Fruit fly (Drosophila melanogaster): ENCODE measurements around the gene CG15260.

The CG15260 gene

DNA sequence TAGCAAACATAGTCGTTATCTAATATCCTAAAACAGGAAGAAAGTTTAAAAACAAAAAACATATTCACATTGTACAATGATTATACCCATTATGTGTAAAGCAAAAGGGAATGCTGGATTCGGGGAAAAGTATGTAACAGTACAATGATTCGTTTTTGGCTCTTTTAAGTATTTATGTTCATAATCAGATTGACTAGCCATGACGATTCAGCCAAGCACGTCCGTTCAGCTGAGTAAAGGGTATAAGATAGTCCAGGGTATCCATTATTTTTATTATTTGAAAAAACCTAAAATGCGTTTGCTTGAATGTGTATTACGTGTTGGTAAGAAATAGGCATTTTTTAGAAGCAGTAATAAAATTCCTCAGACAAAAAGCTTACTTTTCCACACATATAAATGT, 42.4 kb downstream of the CG15260 start:
- TF ChIP-seq CG12605 (GFP tag; IDR thresholded peaks at IDR 0.05) (no peak), gl (tag; optimal IDR thresholded peaks at IDR 0.05) (no peak), CG34367 (tag; optimal IDR thresholded peaks at IDR 0.05) (no peak), Ets98B (GFP tag; IDR thresholded peaks at IDR 0.05) (no peak), CG10348 (GFP tag; IDR thresholded peaks at IDR 0.05) (no peak), CG13204 (GFP tag; optimal IDR thresholded peaks at IDR 0.05) (no peak), CG17806 (tag; optimal IDR thresholded peaks at IDR 0.05) (no peak), Pif1A (GFP tag; optimal IDR thresholded peaks at IDR 0.05) (no peak), EcR (GFP tag; optimal IDR thresholded peaks at IDR 0.05) (no peak), CG15710 (tag; optimal IDR thresholded peaks at IDR 0.05) (no peak), CG9948 (tag; optimal IDR thresholded peaks at IDR 0.05) (no peak), D1 (tag; optimal IDR thresholded peaks at IDR 0.05) (no peak), CG32121 (GFP tag; IDR thresholded peaks at IDR 0.05) (no peak), Pif1B (GFP tag; optimal IDR thresholded peaks at IDR 0.05) (no peak), CG8159 (tag; optimal IDR thresholded peaks at IDR 0.05) (no peak)

DNA sequence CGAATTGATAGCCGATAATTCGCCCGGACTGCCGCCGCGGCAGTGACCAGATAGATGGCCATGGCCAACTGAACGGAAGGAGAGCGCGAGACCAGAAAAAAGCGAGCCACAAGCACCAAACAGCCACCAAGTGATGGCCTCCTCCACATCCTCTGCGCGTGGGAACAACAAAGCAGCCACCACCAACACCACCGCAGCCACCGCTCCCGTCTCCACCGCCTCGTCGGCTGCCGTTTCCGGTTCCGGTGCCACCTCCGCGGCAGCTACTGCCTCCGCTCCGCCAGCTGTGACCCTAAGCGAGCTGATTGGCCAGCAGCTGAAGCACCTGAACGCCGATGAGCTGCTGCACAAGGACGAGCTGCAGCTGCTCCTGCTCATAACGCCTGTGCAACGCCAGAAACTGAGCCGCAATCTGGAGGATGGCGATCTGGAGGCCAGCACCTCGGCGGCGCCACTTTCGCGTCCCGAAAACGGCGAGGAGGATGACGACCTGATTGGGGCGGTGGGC, 43.0 kb downstream of the CG15260 start:
- no peak for TF ChIP-seq CG15710 (tag; optimal IDR thresholded peaks at IDR 0.05)
- no peak for TF ChIP-seq gl (tag; optimal IDR thresholded peaks at IDR 0.05)
- TF ChIP-seq CG8159 (tag; optimal IDR thresholded peaks at IDR 0.05): no peak
- TF ChIP-seq CG17806 (tag; optimal IDR thresholded peaks at IDR 0.05): no peak
- no peak for TF ChIP-seq CG13204 (GFP tag; optimal IDR thresholded peaks at IDR 0.05)
- no peak for TF ChIP-seq fd96Ca (GFP tag; IDR thresholded peaks at IDR 0.05)
- TF ChIP-seq Snoo (tag; optimal IDR thresholded peaks at IDR 0.05): no peak
- no peak for TF ChIP-seq Pif1A (GFP tag; optimal IDR thresholded peaks at IDR 0.05)
- TF ChIP-seq Pif1B (GFP tag; optimal IDR thresholded peaks at IDR 0.05): no peak
- TF ChIP-seq CG4496 (GFP tag; IDR thresholded peaks at IDR 0.05): no peak

DNA sequence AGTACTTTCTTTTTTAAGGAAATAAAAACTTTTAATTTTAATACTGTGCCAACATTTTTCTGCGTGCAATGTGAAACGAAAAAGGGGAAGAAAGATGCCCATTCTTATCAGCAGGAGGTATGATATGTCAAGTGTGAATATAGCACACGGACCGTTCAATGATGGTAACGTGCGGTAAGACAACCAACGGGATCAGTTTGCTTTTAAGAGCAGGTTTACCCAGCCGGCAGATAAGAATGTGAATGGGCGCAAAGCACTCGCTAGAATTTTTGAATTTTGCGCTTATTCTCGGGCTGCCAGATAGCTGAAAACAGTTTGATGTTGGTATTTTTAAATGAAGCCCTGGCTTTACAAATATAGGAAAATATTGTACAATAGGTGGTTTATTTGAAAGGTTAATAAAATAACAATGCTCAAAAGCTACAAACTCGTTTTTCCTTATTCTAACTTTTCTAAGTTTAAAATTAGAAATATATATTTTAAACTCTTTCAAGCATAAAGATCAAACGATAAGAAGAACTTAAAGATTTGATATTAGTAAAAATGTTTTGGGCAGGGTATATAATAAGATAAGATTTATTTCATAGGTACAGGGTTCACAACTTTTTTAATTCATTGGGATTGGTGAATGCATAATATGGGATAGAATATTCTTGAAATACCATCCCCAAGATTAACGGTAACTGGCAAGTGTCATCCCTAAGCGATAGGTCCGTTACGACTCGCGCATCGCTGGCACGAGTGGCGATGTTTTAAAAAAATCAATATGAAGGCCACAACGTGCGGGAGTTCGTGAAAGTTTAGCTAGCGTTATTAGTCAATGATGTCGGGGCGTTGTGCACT, 43.7 kb downstream of the CG15260 start, which contains the start of gene dao:
dao (plus strand) TSS at position 717 of the 843 bp plus-strand sequence.
- TF ChIP-seq CG14655 (GFP tag; optimal IDR thresholded peaks at IDR 0.05) (peak; percentile 14), CG4496 (GFP tag; IDR thresholded peaks at IDR 0.05) (0 out of 3 replicates have a peak, but pooled peaks have one; percentile 10), CG17806 (tag; optimal IDR thresholded peaks at IDR 0.05) (no peak)

DNA sequence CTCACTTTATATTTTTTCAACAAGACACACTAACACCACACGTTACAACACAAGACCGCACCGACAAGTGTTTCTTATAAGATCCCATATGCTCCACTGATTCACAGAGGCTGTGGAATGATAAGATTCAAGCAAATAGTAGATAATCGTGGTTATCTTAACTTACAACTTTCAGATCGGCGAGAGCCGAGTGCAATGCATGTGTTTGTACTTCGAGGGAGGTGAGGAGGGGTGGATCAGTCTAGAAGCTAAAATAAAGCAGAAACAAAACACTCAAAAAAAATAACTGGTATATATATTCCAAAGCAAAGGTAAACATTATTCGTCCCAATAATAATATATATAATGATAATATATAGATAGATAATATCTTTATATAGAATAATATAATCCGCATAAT, 44.4 kb downstream of the CG15260 start, which contains the start of gene ZnT35C:
ZnT35C (minus strand) TSS at position 101 of the 400 bp plus-strand sequence.
- TF ChIP-seq CG8301 (tag; optimal IDR thresholded peaks at IDR 0.05) (no peak), CG14655 (GFP tag; optimal IDR thresholded peaks at IDR 0.05) (no peak), CG13204 (GFP tag; optimal IDR thresholded peaks at IDR 0.05) (no peak), Pif1A (GFP tag; optimal IDR thresholded peaks at IDR 0.05) (no peak), gl (tag; optimal IDR thresholded peaks at IDR 0.05) (no peak), CG8159 (tag; optimal IDR thresholded peaks at IDR 0.05) (peak; percentile 10), CG32121 (GFP tag; IDR thresholded peaks at IDR 0.05) (no peak), EcR (GFP tag; optimal IDR thresholded peaks at IDR 0.05) (no peak)

DNA sequence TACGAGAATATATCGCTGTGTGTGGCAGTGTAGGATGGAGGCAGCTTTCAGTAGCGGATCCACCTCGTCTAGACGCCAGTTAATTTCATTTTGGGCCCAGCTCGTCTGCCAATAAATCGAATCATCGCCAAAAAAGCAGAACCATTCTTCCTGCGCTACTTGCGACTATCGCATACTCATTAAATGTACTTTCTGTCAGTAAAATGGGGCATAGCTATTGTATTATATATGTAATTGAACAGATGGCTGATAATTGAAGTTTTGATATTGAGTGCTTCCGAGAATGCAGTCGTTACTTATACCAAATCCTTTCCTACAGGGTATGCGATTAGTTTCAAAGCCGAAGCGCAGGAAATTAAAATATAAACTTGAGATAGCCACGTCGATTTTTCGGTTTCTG, 47.3 kb downstream of the CG15260 start:
- TF ChIP-seq Ets98B (GFP tag; IDR thresholded peaks at IDR 0.05): no peak
- TF ChIP-seq CG34367 (tag; optimal IDR thresholded peaks at IDR 0.05): no peak
- TF ChIP-seq CG8159 (tag; optimal IDR thresholded peaks at IDR 0.05): no peak
- no peak for TF ChIP-seq CG8301 (tag; optimal IDR thresholded peaks at IDR 0.05)
- TF ChIP-seq Snoo (tag; optimal IDR thresholded peaks at IDR 0.05): no peak
- TF ChIP-seq gl (tag; optimal IDR thresholded peaks at IDR 0.05): no peak
- no peak for TF ChIP-seq CG15710 (tag; optimal IDR thresholded peaks at IDR 0.05)
- TF ChIP-seq CG17806 (tag; optimal IDR thresholded peaks at IDR 0.05): no peak
- no peak for TF ChIP-seq EcR (GFP tag; optimal IDR thresholded peaks at IDR 0.05)
- no peak for TF ChIP-seq CG9948 (tag; optimal IDR thresholded peaks at IDR 0.05)
- TF ChIP-seq CG10348 (GFP tag; IDR thresholded peaks at IDR 0.05): no peak

DNA sequence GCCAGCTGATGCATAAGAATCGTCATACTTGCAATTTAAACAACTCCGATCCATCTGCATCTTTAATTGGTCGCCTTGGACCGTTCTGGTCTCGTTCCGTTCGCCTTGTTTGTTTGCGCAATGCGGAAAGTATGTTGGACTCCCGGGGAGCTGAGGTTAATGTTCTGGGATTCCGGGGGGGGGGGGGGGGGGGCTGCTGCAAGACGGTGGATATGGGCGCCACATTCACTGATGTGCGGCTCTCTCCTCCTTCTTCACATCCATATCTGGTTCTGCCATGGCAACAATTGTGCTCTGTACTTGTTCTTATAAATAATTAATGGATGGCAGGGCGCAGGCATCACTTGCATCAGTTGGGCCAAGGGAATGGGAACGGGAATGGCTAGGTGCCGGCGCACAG, 48.6 kb downstream of the CG15260 start:
- TF ChIP-seq Ets98B (GFP tag; IDR thresholded peaks at IDR 0.05) (no peak), CG13204 (GFP tag; optimal IDR thresholded peaks at IDR 0.05) (peak; percentile 10)

Measured in whole organism, pupa.